Worm (Caenorhabditis elegans) whole organism, mixed stage, embryonic: Measurements from ENCODE around the gene smex-1.

Experiments used
- M03D4.4 ChIP-seq: sonication (generic microtip); optimal IDR thresholded peaks from 2 replicates; lab custom pipeline; 2017; ENCODE audit warnings: mild to moderate bottlenecking, missing genetic modification characterization, missing compliant biosample characterization
- blmp-1 ChIP-seq: fragments of 150-350 bp; optimal IDR thresholded peaks from 2 replicates; lab custom pipeline; 2014; ENCODE audit warnings: missing biosample characterization, missing genetic modification characterization
- ceh-39 ChIP-seq: fragments of 150-350 bp; optimal IDR thresholded peaks from 2 replicates; lab custom pipeline; 2014; ENCODE audit warnings: missing biosample characterization, missing genetic modification characterization
- ceh-43 ChIP-seq: fragments of 200-800 bp; sonication (Bioruptor generic); optimal IDR thresholded peaks from 2 replicates; lab custom pipeline; 2018; ENCODE audit warnings: mild to moderate bottlenecking, missing genetic modification characterization, moderate library complexity, missing compliant biosample characterization
- ceh-83 ChIP-seq: fragments of 200-800 bp; sonication (Bioruptor generic); optimal IDR thresholded peaks from 2 replicates; lab custom pipeline; 2018; ENCODE audit warnings: mild to moderate bottlenecking, missing genetic modification characterization, missing compliant biosample characterization
- ces-1 ChIP-seq: fragments of 150-350 bp; optimal IDR thresholded peaks from 2 replicates; lab custom pipeline; 2014; ENCODE audit warnings: missing biosample characterization, missing genetic modification reagents, missing genetic modification characterization
- cnd-1 ChIP-seq: fragments of 200-800 bp; sonication (Bioruptor generic); optimal IDR thresholded peaks from 2 replicates; lab custom pipeline; 2018; ENCODE audit warnings: mild to moderate bottlenecking, missing genetic modification characterization, missing compliant biosample characterization
- drap-1 ChIP-seq: fragments of 200-800 bp; sonication (Bioruptor generic); optimal IDR thresholded peaks from 3 replicates; lab custom pipeline; 2018; ENCODE audit warnings: mild to moderate bottlenecking, missing genetic modification characterization, missing compliant biosample characterization
- elt-3 ChIP-seq: fragments of 150-350 bp; optimal IDR thresholded peaks from 2 replicates; lab custom pipeline; 2014; ENCODE audit warnings: missing biosample characterization, missing genetic modification characterization
- flh-1 ChIP-seq: fragments of 200-800 bp; sonication (Bioruptor generic); optimal IDR thresholded peaks from 2 replicates; lab custom pipeline; 2018; ENCODE audit warnings: mild to moderate bottlenecking, missing genetic modification characterization, moderate library complexity, missing compliant biosample characterization
- ham-2 ChIP-seq: fragments of 200-800 bp; sonication (Bioruptor generic); optimal IDR thresholded peaks from 2 replicates; lab custom pipeline; 2018; ENCODE audit warnings: mild to moderate bottlenecking, missing genetic modification characterization, missing compliant biosample characterization
- hlh-1 ChIP-seq: fragments of 150-350 bp; optimal IDR thresholded peaks from 2 replicates; lab custom pipeline; 2014; ENCODE audit warnings: missing biosample characterization, missing genetic modification reagents, missing genetic modification characterization
- lin-13 ChIP-seq: fragments of 150-350 bp; optimal IDR thresholded peaks from 2 replicates; lab custom pipeline; 2014; ENCODE audit warnings: missing biosample characterization, missing genetic modification characterization
- lin-32 ChIP-seq: fragments of 200-800 bp; sonication (Bioruptor generic); optimal IDR thresholded peaks from 2 replicates; lab custom pipeline; 2018; ENCODE audit warnings: mild to moderate bottlenecking, missing genetic modification characterization, missing compliant biosample characterization
- lsy-2 ChIP-seq: fragments of 150-350 bp; optimal IDR thresholded peaks from 2 replicates; lab custom pipeline; 2014; ENCODE audit warnings: missing biosample characterization, missing genetic modification characterization
- mab-5 ChIP-seq: fragments of 150-350 bp; optimal IDR thresholded peaks from 2 replicates; lab custom pipeline; 2014; ENCODE audit warnings: missing biosample characterization, missing genetic modification characterization
- mep-1 ChIP-seq: fragments of 150-350 bp; optimal IDR thresholded peaks from 2 replicates; lab custom pipeline; 2017; ENCODE audit warnings: missing biosample characterization, missing genetic modification reagents, missing genetic modification characterization, inconsistent platforms
- mls-2 ChIP-seq: sonication (generic microtip); optimal IDR thresholded peaks from 2 replicates; lab custom pipeline; 2016; ENCODE audit warnings: mild to moderate bottlenecking, missing genetic modification characterization, moderate library complexity, missing compliant biosample characterization
- nhr-12 ChIP-seq: fragments of 150-350 bp; optimal IDR thresholded peaks from 2 replicates; lab custom pipeline; 2014; ENCODE audit warnings: missing biosample characterization, missing genetic modification characterization
- nhr-2 ChIP-seq: fragments of 150-350 bp; optimal IDR thresholded peaks from 2 replicates; lab custom pipeline; 2014; ENCODE audit warnings: missing biosample characterization, missing genetic modification characterization
- nhr-237 ChIP-seq: fragments of 150-350 bp; optimal IDR thresholded peaks from 2 replicates; lab custom pipeline; 2014; ENCODE audit warnings: missing biosample characterization, missing genetic modification characterization
- nhr-28 ChIP-seq: fragments of 150-350 bp; optimal IDR thresholded peaks from 2 replicates; lab custom pipeline; 2014; ENCODE audit warnings: missing biosample characterization, missing genetic modification characterization
- pha-4 ChIP-seq: fragments of 150-350 bp; optimal IDR thresholded peaks from 2 replicates; lab custom pipeline; 2018; ENCODE audit warnings: missing biosample characterization, missing genetic modification reagents, missing genetic modification characterization
- sem-2 ChIP-seq: fragments of 200-800 bp; sonication (Bioruptor generic); optimal IDR thresholded peaks from 2 replicates; lab custom pipeline; 2018; ENCODE audit warnings: mild to moderate bottlenecking, missing genetic modification characterization, missing compliant biosample characterization
- sptf-1 ChIP-seq: sonication (generic microtip); optimal IDR thresholded peaks from 2 replicates; lab custom pipeline; 2017; ENCODE audit warnings: mild to moderate bottlenecking, missing genetic modification characterization, moderate library complexity, missing compliant biosample characterization
- unc-120 ChIP-seq: sonication (generic microtip); optimal IDR thresholded peaks from 2 replicates; lab custom pipeline; 2017; ENCODE audit warnings: missing genetic modification characterization, missing compliant biosample characterization; ENCODE audit not compliant: poor library complexity, severe bottlenecking
- unc-62 ChIP-seq: fragments of 150-350 bp; optimal IDR thresholded peaks from 2 replicates; lab custom pipeline; 2014; ENCODE audit warnings: missing biosample characterization, missing genetic modification reagents, missing genetic modification characterization
- zip-8 ChIP-seq: fragments of 150-350 bp; optimal IDR thresholded peaks from 2 replicates; lab custom pipeline; 2014; ENCODE audit warnings: missing biosample characterization, missing genetic modification characterization
- ztf-11 ChIP-seq: fragments of 150-350 bp; optimal IDR thresholded peaks from 2 replicates; lab custom pipeline; 2014; ENCODE audit warnings: missing biosample characterization, missing genetic modification characterization

Gene smex-1

DNA sequence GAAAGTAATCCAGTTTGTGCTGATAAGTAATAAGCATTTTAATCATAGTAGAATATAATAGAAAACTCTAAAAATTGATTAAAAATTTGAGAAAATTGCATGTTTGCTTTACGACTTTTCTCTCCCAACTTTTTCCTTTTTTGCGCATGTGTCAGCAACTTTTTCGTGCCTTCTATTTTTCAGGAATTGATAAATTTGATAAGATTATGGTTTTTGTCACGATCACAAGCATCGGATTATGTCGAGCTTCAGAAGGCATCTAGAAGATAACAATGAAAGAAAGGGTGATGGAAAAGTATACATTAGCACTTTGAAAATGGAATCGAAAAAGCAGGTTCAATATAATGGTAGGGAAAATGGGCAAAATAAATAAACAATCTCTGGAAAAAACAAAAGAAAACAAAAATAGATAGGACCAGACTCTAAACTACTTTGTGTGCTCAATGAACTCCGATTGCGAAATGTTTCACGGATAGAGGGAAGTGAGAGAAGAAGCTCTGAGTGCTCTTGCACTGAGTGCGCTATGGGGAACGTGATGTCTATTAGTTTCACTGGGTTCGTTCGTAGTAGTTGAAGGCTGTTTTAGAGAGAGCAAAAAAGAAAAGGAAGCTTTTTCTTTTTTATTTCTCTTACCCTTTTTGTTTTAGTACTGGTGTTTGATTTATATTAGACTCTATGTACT, 7.5 kb downstream of the smex-1 start:
- TF ChIP-seq lsy-2 (tag; lab: Kevin White, UChicago) (no peak), M03D4.4 (tag; lab: Kevin White, UChicago) (no peak), mep-1 (tag; lab: Kevin White, UChicago) (no peak), nhr-2 (tag; lab: Kevin White, UChicago) (no peak), drap-1 (GFP tag; lab: Kevin White, UChicago) (no peak), elt-3 (no peak), ceh-39 (tag; lab: Kevin White, UChicago) (no peak), ceh-43 (GFP tag; lab: Kevin White, UChicago) (no peak), ztf-11 (tag; lab: Kevin White, UChicago) (no peak), ham-2 (no peak)

DNA sequence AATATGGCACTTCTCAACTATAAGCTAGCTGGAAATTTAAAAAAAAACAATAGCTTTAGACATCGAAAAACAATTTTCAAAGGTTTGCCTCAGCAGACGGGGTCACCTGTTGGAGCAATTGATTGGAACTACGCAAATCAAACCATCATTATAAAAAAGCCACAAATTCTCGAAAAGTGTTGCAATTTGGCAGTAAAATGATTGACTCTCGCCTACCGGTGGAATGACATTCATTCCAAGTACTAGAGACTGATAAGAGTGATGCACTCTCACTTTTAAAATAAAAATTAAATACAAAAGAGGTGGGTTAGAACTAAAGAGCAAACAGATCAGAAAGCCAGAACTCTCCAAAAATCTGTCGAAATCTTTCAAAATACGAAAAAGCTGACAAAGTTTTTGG, 10.3 kb downstream of the smex-1 start:
- TF ChIP-seq ceh-39 (tag; lab: Kevin White, UChicago) (no peak), mab-5 (tag; lab: Kevin White, UChicago) (no peak), mls-2 (no peak), nhr-28 (tag; lab: Kevin White, UChicago) (no peak), unc-62 (GFP tag; lab: Kevin White, UChicago) (no peak), mep-1 (tag; lab: Kevin White, UChicago) (no peak), blmp-1 (tag; lab: Kevin White, UChicago) (no peak), drap-1 (GFP tag; lab: Kevin White, UChicago) (no peak), ces-1 (no peak), nhr-12 (tag; lab: Kevin White, UChicago) (no peak), lin-32 (GFP tag; lab: Kevin White, UChicago) (no peak), pha-4 (no peak), unc-120 (no peak), sem-2 (GFP tag; lab: Kevin White, UChicago) (no peak), ztf-11 (tag; lab: Kevin White, UChicago) (no peak), ham-2 (no peak), lin-13 (tag; lab: Kevin White, UChicago) (no peak)

DNA sequence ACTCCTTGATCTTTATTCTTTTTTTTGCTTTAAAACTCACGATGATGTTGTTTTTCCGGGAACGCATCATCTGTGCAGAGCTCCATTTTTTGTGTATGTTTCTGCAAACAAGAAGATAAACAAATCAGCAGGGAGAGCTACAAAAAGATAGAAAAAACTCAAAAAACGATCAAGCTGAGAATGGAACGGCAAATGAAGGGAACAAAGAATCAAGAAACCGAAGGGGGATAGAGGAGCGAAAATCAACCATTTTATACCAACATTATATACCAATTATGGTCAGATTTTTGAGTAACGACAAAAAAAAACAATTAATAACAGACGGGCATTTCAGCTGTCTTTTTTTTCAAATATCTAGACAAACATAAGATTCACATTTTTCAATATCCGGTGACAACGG, 11.0 kb downstream of the smex-1 start, which contains the start of gene slc-17.5:
Gene slc-17.5, minus strand, starts transcription at position 101 of the 400 bp plus-strand sequence.
- TF ChIP-seq ceh-83 (no peak), nhr-28 (tag; lab: Kevin White, UChicago) (no peak), mls-2 (no peak), cnd-1 (tag; lab: Kevin White, UChicago) (no peak), nhr-237 (no peak)
- TF ChIP-seq, all 35 proteins: peak for 0

DNA sequence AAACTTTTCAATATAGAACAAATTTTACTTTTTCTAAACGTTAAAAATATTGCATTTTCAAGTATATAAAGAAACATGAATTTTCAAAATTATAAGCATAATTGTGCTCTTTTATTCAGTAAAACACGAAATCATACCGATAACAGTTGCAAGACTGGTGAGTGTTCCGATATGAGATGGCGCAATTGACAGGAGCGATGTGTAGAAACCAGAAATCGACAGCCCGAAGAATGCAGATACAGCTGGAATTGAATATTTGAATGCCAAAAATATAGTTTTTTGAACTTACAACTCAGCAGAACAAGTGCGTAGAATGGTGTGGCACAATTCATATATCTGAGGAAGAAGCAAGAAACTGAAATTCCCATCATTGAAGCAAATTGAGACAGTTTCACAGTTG, 12.8 kb downstream of the smex-1 start:
- TF ChIP-seq ztf-11 (tag; lab: Kevin White, UChicago) (no peak), lin-13 (tag; lab: Kevin White, UChicago) (no peak), nhr-237 (no peak), flh-1 (no peak), unc-120 (no peak), nhr-2 (tag; lab: Kevin White, UChicago) (no peak)

DNA sequence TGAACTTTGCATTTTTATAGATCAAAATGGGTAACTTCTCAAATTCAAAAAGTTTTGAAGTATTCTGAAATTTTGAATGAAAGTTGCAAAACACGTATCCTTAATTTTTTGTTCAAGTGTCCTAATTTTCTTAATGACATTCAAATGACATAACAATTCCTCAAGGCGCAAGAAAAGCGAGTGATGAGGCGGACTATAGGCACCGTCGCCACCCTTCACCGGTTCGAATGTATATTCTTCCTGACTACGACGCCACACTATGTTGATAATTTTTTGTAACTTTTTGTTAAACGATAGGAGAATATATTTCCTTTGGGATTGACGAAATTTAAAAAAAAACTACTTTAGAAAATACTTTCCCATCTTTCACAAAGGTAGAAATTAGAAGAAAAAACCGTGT, 14.1 kb downstream of the smex-1 start:
- TF ChIP-seq zip-8 (no peak), nhr-12 (tag; lab: Kevin White, UChicago) (no peak), unc-120 (no peak), lin-13 (tag; lab: Kevin White, UChicago) (no peak), hlh-1 (tag; lab: Kevin White, UChicago) (no peak), nhr-28 (tag; lab: Kevin White, UChicago) (no peak), sptf-1 (tag; lab: Kevin White, UChicago) (no peak)

DNA sequence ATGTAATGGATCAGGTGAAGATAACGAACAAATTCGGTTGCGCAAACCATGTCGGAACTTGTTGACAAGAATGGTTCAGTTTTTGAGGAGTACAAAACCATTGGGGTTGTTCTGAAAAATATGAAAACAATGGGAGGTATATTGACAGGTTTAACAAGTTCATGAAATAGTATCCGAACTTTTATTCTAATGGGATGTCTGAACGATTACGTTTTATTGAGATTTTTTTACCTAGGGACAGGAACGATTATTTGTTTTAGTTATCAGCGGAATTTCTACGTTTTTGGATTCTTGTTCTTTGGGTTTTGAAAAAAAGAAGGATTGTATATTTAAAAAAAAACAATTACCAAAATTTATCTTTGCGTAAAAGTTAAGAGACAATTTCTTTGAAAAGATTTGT, 15.0 kb downstream of the smex-1 start, which contains the start of gene str-135:
Gene str-135, minus strand, starts transcription at position 101 of the 400 bp plus-strand sequence.
- TF ChIP-seq nhr-2 (tag; lab: Kevin White, UChicago) (no peak), drap-1 (GFP tag; lab: Kevin White, UChicago) (no peak), mls-2 (no peak)
